Fruit fly (Drosophila melanogaster) whole organism, embryonic: ENCODE data around the gene Mks1.

ENCODE experiments used
- Atf-2 ChIP-seq: fragments of 200-800 bp; sonication (Bioruptor generic); optimal IDR thresholded peaks from 2 replicates; lab custom pipeline; 2016; ENCODE audit warnings: missing biosample characterization, missing genetic modification characterization
- CG1024 ChIP-seq: fragments of 200-800 bp; sonication (Bioruptor generic); IDR thresholded peaks from 2 replicates; pipeline ENCODE4 v1.3.6; 2022; ENCODE audit warnings: missing biosample characterization, missing genetic modification characterization
- CG11456 ChIP-seq: fragments of 200-800 bp; sonication (Bioruptor generic); IDR thresholded peaks from 3 replicates; pipeline ENCODE4 v1.3.6; 2022; ENCODE audit warnings: missing biosample characterization, missing genetic modification characterization
- CG14050 ChIP-seq: fragments of 200-800 bp; sonication (Bioruptor generic); IDR thresholded peaks from 3 replicates; pipeline ENCODE4 v1.3.6; 2022; ENCODE audit warnings: missing biosample characterization, missing genetic modification characterization
- CG15479 ChIP-seq: fragments of 200-800 bp; sonication (Bioruptor generic); optimal IDR thresholded peaks from 3 replicates; lab custom pipeline; 2019; ENCODE audit warnings: missing biosample characterization, mild to moderate bottlenecking, missing genetic modification characterization, moderate library complexity
- CG1602 ChIP-seq: fragments of 200-800 bp; sonication (Bioruptor generic); optimal IDR thresholded peaks from 3 replicates; lab custom pipeline; 2016; ENCODE audit warnings: missing biosample characterization, missing genetic modification characterization
- CG17912 ChIP-seq: fragments of 200-800 bp; sonication (Bioruptor generic); optimal IDR thresholded peaks from 2 replicates; lab custom pipeline; 2018; ENCODE audit warnings: missing biosample characterization, mild to moderate bottlenecking, missing genetic modification characterization
- CG1832 ChIP-seq: fragments of 200-800 bp; sonication (Bioruptor generic); optimal IDR thresholded peaks from 2 replicates; lab custom pipeline; 2017; ENCODE audit warnings: missing biosample characterization, mild to moderate bottlenecking, missing genetic modification characterization, inconsistent platforms
- CG18619 ChIP-seq: fragments of 200-800 bp; sonication (Bioruptor generic); optimal IDR thresholded peaks from 3 replicates; lab custom pipeline; 2017; ENCODE audit warnings: missing biosample characterization, mild to moderate bottlenecking, missing genetic modification characterization
- CG2712 ChIP-seq: fragments of 200-800 bp; optimal IDR thresholded peaks from 3 replicates; lab custom pipeline; 2019; ENCODE audit warnings: missing biosample characterization, mild to moderate bottlenecking, missing genetic modification characterization, moderate library complexity
- CG2889 ChIP-seq: fragments of 200-800 bp; sonication (Bioruptor generic); IDR thresholded peaks from 3 replicates; pipeline ENCODE4 v1.3.6; 2022; ENCODE audit warnings: missing biosample characterization, missing genetic modification characterization
- CG33557 ChIP-seq: fragments of 200-800 bp; sonication (Bioruptor generic); optimal IDR thresholded peaks from 2 replicates; lab custom pipeline; 2019; ENCODE audit warnings: missing biosample characterization, mild to moderate bottlenecking, missing genetic modification characterization, moderate library complexity
- CG3407 ChIP-seq: fragments of 200-800 bp; sonication (Bioruptor generic); optimal IDR thresholded peaks from 2 replicates; lab custom pipeline; 2018; ENCODE audit warnings: missing biosample characterization, mild to moderate bottlenecking, missing genetic modification characterization
- CG4707 ChIP-seq: fragments of 200-800 bp; sonication (Bioruptor generic); optimal IDR thresholded peaks from 2 replicates; lab custom pipeline; 2018; ENCODE audit warnings: missing biosample characterization, mild to moderate bottlenecking, missing genetic modification characterization, moderate library complexity
- CG5180 ChIP-seq: fragments of 200-800 bp; sonication (Bioruptor generic); optimal IDR thresholded peaks from 3 replicates; lab custom pipeline; 2017; ENCODE audit warnings: missing biosample characterization, missing genetic modification characterization, mild to moderate bottlenecking, moderate library complexity, missing genetic modification reagents
- CG8359 ChIP-seq: fragments of 200-800 bp; sonication (Bioruptor generic); optimal IDR thresholded peaks from 2 replicates; lab custom pipeline; 2017; ENCODE audit warnings: missing biosample characterization, mild to moderate bottlenecking, missing genetic modification characterization, borderline replicate concordance
- CG8478 ChIP-seq: fragments of >200 bp; optimal IDR thresholded peaks from 2 replicates; lab custom pipeline; 2018
- CG9215 ChIP-seq: fragments of 200-800 bp; sonication (Bioruptor generic); IDR thresholded peaks from 2 replicates; pipeline ENCODE4 v1.3.6; 2022; ENCODE audit warnings: missing biosample characterization, missing genetic modification characterization
- CG9817 ChIP-seq: fragments of 200-800 bp; sonication (Bioruptor generic); optimal IDR thresholded peaks from 2 replicates; lab custom pipeline; 2018; ENCODE audit warnings: missing biosample characterization, mild to moderate bottlenecking, missing genetic modification characterization, moderate library complexity
- CrebB ChIP-seq: fragments of 200-800 bp; sonication (Bioruptor generic); optimal IDR thresholded peaks from 3 replicates; lab custom pipeline; 2018; ENCODE audit warnings: missing biosample characterization, mild to moderate bottlenecking, missing genetic modification characterization
- Dp ChIP-seq: fragments of 200-800 bp; sonication (Bioruptor generic); optimal IDR thresholded peaks from 2 replicates; lab custom pipeline; 2018; ENCODE audit warnings: missing biosample characterization, mild to moderate bottlenecking, missing genetic modification characterization, moderate library complexity
- E2f1 ChIP-seq: fragments of 200-800 bp; sonication (Bioruptor generic); IDR thresholded peaks from 2 replicates; pipeline ENCODE4 v1.3.6; 2022; ENCODE audit warnings: missing biosample characterization, missing genetic modification characterization
- Eip74EF ChIP-seq, 2 experiments: fragments of 200-800 bp in 1 of 2; fragments of >200 bp in 1 of 2; sonication (Bioruptor generic) in 1 of 2; optimal IDR thresholded peaks; 2 replicates each; lab custom pipeline; 2017 to 2019; ENCODE audit warnings: missing biosample characterization in 2 of 2, missing genetic modification characterization in 2 of 2, mild to moderate bottlenecking in 1 of 2, moderate library complexity in 1 of 2
- Fer2 ChIP-seq: fragments of 200-800 bp; sonication (Bioruptor generic); optimal IDR thresholded peaks from 2 replicates; lab custom pipeline; 2018; ENCODE audit warnings: missing biosample characterization, mild to moderate bottlenecking, missing genetic modification characterization, moderate library complexity
- H2.0 ChIP-seq: fragments of 200-800 bp; sonication (Bioruptor generic); IDR thresholded peaks from 2 replicates; pipeline ENCODE4 v1.3.6; 2022; ENCODE audit warnings: missing biosample characterization, missing genetic modification characterization
- HLH54F ChIP-seq: fragments of 200-800 bp; sonication (Bioruptor generic); optimal IDR thresholded peaks from 3 replicates; lab custom pipeline; 2016; ENCODE audit warnings: missing biosample characterization, missing genetic modification characterization
- Kr ChIP-seq: fragments of 200-800 bp; sonication (Bioruptor generic); optimal IDR thresholded peaks from 2 replicates; lab custom pipeline; 2017; ENCODE audit warnings: missing biosample characterization, mild to moderate bottlenecking, missing genetic modification characterization
- NK7.1 ChIP-seq: fragments of 200-800 bp; sonication (Bioruptor generic); optimal IDR thresholded peaks from 3 replicates; lab custom pipeline; 2016; ENCODE audit warnings: missing biosample characterization, missing genetic modification characterization
- Oaz ChIP-seq: fragments of 200-800 bp; sonication (Bioruptor generic); IDR thresholded peaks from 2 replicates; pipeline ENCODE4 v1.3.6; 2022; ENCODE audit warnings: missing biosample characterization, missing genetic modification characterization
- Scr ChIP-seq: fragments of 200-800 bp; sonication (Bioruptor generic); IDR thresholded peaks from 2 replicates; pipeline ENCODE4 v1.3.6; 2022; ENCODE audit warnings: missing biosample characterization, missing genetic modification characterization; ENCODE audit not compliant: partially characterized antibody
- Tbp ChIP-seq: fragments of >200 bp; optimal IDR thresholded peaks from 2 replicates; lab custom pipeline; 2018; ENCODE audit warnings: missing biosample characterization, missing genetic modification characterization
- Usf ChIP-seq: fragments of 200-800 bp; sonication (Bioruptor generic); optimal IDR thresholded peaks from 2 replicates; lab custom pipeline; 2017; ENCODE audit warnings: missing genotype, missing biosample characterization, missing genetic modification characterization
- az2 ChIP-seq: fragments of 200-800 bp; sonication (Bioruptor generic); optimal IDR thresholded peaks from 3 replicates; lab custom pipeline; 2016; ENCODE audit warnings: missing biosample characterization, missing genetic modification characterization
- chn ChIP-seq: fragments of 200-800 bp; sonication (Bioruptor generic); optimal IDR thresholded peaks from 2 replicates; lab custom pipeline; 2016; ENCODE audit warnings: missing biosample characterization, missing genetic modification characterization
- exex ChIP-seq: fragments of 200-800 bp; sonication (Bioruptor generic); optimal IDR thresholded peaks from 4 replicates; lab custom pipeline; 2018; ENCODE audit warnings: missing biosample characterization, mild to moderate bottlenecking, missing genetic modification characterization, moderate library complexity
- gfzf ChIP-seq: fragments of 200-800 bp; sonication (Bioruptor generic); optimal IDR thresholded peaks from 2 replicates; lab custom pipeline; 2016; ENCODE audit warnings: missing biosample characterization, mild to moderate bottlenecking, missing genetic modification characterization, moderate library complexity
- ham ChIP-seq: fragments of 200-800 bp; sonication (Bioruptor generic); IDR thresholded peaks from 2 replicates; pipeline ENCODE4 v1.3.6; 2022; ENCODE audit warnings: missing biosample characterization, missing genetic modification characterization
- insv ChIP-seq, 2 experiments: fragments of 200-800 bp; sonication (Bioruptor generic); optimal IDR thresholded peaks; 3 replicates each; lab custom pipeline; 2016 to 2018; ENCODE audit warnings: missing biosample characterization in 2 of 2, missing genetic modification characterization in 2 of 2
- inv ChIP-seq: fragments of 200-800 bp; sonication (Bioruptor generic); IDR thresholded peaks from 2 replicates; pipeline ENCODE4 v1.3.6; 2022; ENCODE audit warnings: missing biosample characterization, missing genetic modification characterization; ENCODE audit not compliant: partially characterized antibody
- kah ChIP-seq: fragments of 200-800 bp; sonication (Bioruptor generic); optimal IDR thresholded peaks from 2 replicates; lab custom pipeline; 2018; ENCODE audit warnings: missing biosample characterization, mild to moderate bottlenecking, missing genetic modification characterization
- kay ChIP-seq: fragments of 200-800 bp; sonication (Bioruptor generic); optimal IDR thresholded peaks from 2 replicates; lab custom pipeline; 2016; ENCODE audit warnings: missing biosample characterization, missing genetic modification characterization
- onecut ChIP-seq: fragments of 200-800 bp; sonication (Bioruptor generic); IDR thresholded peaks from 2 replicates; pipeline ENCODE4 v1.3.6; 2022; ENCODE audit warnings: missing biosample characterization, missing genetic modification characterization
- pho ChIP-seq: fragments of 200-800 bp; sonication (Bioruptor generic); optimal IDR thresholded peaks from 2 replicates; lab custom pipeline; 2016; ENCODE audit warnings: missing biosample characterization, missing genetic modification characterization
- prd ChIP-seq, 3 experiments: fragments of >200 bp in 2 of 3; fragments of 200-800 bp in 1 of 3; sonication (Bioruptor generic) in 1 of 3; optimal IDR thresholded peaks in 2 of 3; IDR thresholded peaks in 1 of 3; 2 replicates in 2 of 3; 3 replicates in 1 of 3; pipeline versions ENCODE4 v1.3.6 to Lab custom; 2017 to 2022; ENCODE audit warnings: missing biosample characterization in 1 of 3, missing genetic modification characterization in 1 of 3
- sisA ChIP-seq: fragments of 200-800 bp; sonication (Bioruptor generic); IDR thresholded peaks from 2 replicates; pipeline ENCODE4 v1.3.6; 2022; ENCODE audit warnings: missing biosample characterization, missing genetic modification characterization
- tap ChIP-seq: fragments of 200-800 bp; optimal IDR thresholded peaks from 3 replicates; lab custom pipeline; 2019; ENCODE audit warnings: missing biosample characterization, mild to moderate bottlenecking, missing genetic modification characterization, moderate library complexity
- tgo ChIP-seq: fragments of 200-800 bp; sonication (Bioruptor generic); IDR thresholded peaks from 3 replicates; pipeline ENCODE4 v1.3.6; 2022; ENCODE audit warnings: missing biosample characterization, missing genetic modification characterization
- yki ChIP-seq: fragments of >200 bp; optimal IDR thresholded peaks from 3 replicates; lab custom pipeline; 2018

Mks1 gene

dm6 chrX:12510750-12511649 lies 14.6 kb upstream of the Mks1 start (continued):
- TF ChIP-seq Scr (no peak), CG5180 (peak; percentile 28), HLH54F (GFP tag; lab: Kevin White, UChicago) (peak; percentile 48), prd (optimal IDR thresholded peaks at IDR 0.05; lab: Kevin White, UChicago) (no peak), prd (GFP tag; IDR thresholded peaks at IDR 0.05; lab: Robert Waterston, UW) (peak; percentile 77), CG1832 (no peak), H2.0 (GFP tag; lab: Robert Waterston, UW) (peak; percentile 67), CG18619 (GFP tag; lab: Kevin White, UChicago) (peak; percentile 57), tgo (GFP tag; lab: Robert Waterston, UW) (peak; percentile 62), CG9215 (GFP tag; lab: Robert Waterston, UW) (peak; percentile 53), Oaz (GFP tag; lab: Robert Waterston, UW) (no peak), CG8478 (no peak), CG3407 (GFP tag; lab: Kevin White, UChicago) (peak; percentile 78), CG4707 (peak; percentile 58), ham (no peak), inv (GFP tag; lab: Robert Waterston, UW) (no peak), yki (lab: Kevin White, UChicago) (no peak), CG9817 (tag; lab: Kevin White, UChicago) (peak; percentile 72), gfzf (GFP tag; lab: Kevin White, UChicago) (no peak), kay (GFP tag; lab: Kevin White, UChicago) (peak; percentile 56), CG1024 (GFP tag; lab: Robert Waterston, UW) (peak; percentile 66; the same call in 1 of the 2 replicates), CG17912 (GFP tag; lab: Kevin White, UChicago) (no peak), CG1602 (GFP tag; lab: Kevin White, UChicago) (peak; percentile 70), Fer2 (tag; lab: Kevin White, UChicago) (peak; percentile 45), E2f1 (GFP tag; lab: Robert Waterston, UW) (peak; percentile 52; the same call in 1 of the 2 replicates), Eip74EF (GFP tag; optimal IDR thresholded peaks at IDR 0.05; lab: Kevin White, UChicago) (peak in 1 of 2 experiments; percentile 53), insv (GFP tag; optimal IDR thresholded peaks at IDR 0.05; lab: Kevin White, UChicago) (no peak), CG8359 (GFP tag; lab: Kevin White, UChicago) (peak; percentile 59), NK7.1 (GFP tag; lab: Kevin White, UChicago) (peak; percentile 25), kah (GFP tag; lab: Kevin White, UChicago) (peak; percentile 18), CG11456 (0 out of 3 replicates have a peak, but pooled peaks have one; percentile 59), exex (tag; lab: Kevin White, UChicago) (peak; percentile 1), CG14050 (GFP tag; lab: Robert Waterston, UW) (peak; percentile 53; the same call in 2 of the 3 replicates), Dp (GFP tag; lab: Kevin White, UChicago) (no peak), Usf (GFP tag; lab: Kevin White, UChicago) (peak; percentile 29), Tbp (GFP tag; lab: Kevin White, UChicago) (no peak), CG15479 (GFP tag; lab: Kevin White, UChicago) (no peak), CrebB (tag; lab: Kevin White, UChicago) (peak; percentile 43), CG2712 (peak; percentile 86), CG33557 (peak; percentile 82), CG2889 (GFP tag; lab: Robert Waterston, UW) (peak; percentile 44; the same call in 1 of the 3 replicates), pho (peak; percentile 59), az2 (GFP tag; lab: Kevin White, UChicago) (peak; percentile 84), tap (tag; lab: Kevin White, UChicago) (peak; percentile 19), sisA (GFP tag; lab: Robert Waterston, UW) (peak; percentile 82), onecut (GFP tag; lab: Robert Waterston, UW) (peak; percentile 61), chn (GFP tag; lab: Kevin White, UChicago) (peak; percentile 79), Kr (GFP tag; lab: Kevin White, UChicago) (no peak), Atf-2 (GFP tag; lab: Kevin White, UChicago) (peak; percentile 50)
